Fruit fly (Drosophila melanogaster): ENCODE measurements around the gene CG11842.
A peak's percentile ranks its signal among the peaks of the same experiment; 100 is the strongest.

Gene CG11842

dm6 chr3R:29096009-29096443, 43.5 kb downstream of the CG11842 start (continued):
- no peak for TF ChIP-seq CG4318 (GFP tag; optimal IDR thresholded peaks at IDR 0.05)
- TF ChIP-seq CG34406 (GFP tag; optimal IDR thresholded peaks at IDR 0.05): peak; percentile 67
- peak; percentile 89 for TF ChIP-seq Sox102F (GFP tag; optimal IDR thresholded peaks at IDR 0.05)
- peak; percentile 59 for TF ChIP-seq CG11902 (GFP tag; optimal IDR thresholded peaks at IDR 0.05)
- peak; percentile 22 for TF ChIP-seq CG6854 (GFP tag; optimal IDR thresholded peaks at IDR 0.05)
- no peak for TF ChIP-seq vri (GFP tag; optimal IDR thresholded peaks at IDR 0.05)
- TF ChIP-seq dac (GFP tag; optimal IDR thresholded peaks at IDR 0.05): no peak
- TF ChIP-seq acj6 (GFP tag; optimal IDR thresholded peaks at IDR 0.05): no peak
- peak; percentile 66 for TF ChIP-seq CG8632 (GFP tag; optimal IDR thresholded peaks at IDR 0.05)
- TF ChIP-seq svp (GFP tag): peak; percentile 96
- peak in 1 of 2 experiments; percentile 88 for TF ChIP-seq ss (GFP tag; optimal IDR thresholded peaks at IDR 0.05)
- peak; percentile 51 for TF ChIP-seq Eip93F (GFP tag; optimal IDR thresholded peaks at IDR 0.05)
- peak; percentile 66 for TF ChIP-seq CG9139 (GFP tag; optimal IDR thresholded peaks at IDR 0.05)
- 0 out of 3 replicates have a peak, but pooled peaks have one; percentile 25 for TF ChIP-seq eg (GFP tag; IDR thresholded peaks at IDR 0.05)
- TF ChIP-seq CG6163 (GFP tag; IDR thresholded peaks at IDR 0.05): peak; percentile 91
- TF ChIP-seq CG16779 (tag; optimal IDR thresholded peaks at IDR 0.05): peak; percentile 53
- no peak for TF ChIP-seq CG6808 (GFP tag; optimal IDR thresholded peaks at IDR 0.05)
- peak; percentile 38 for TF ChIP-seq CG15336 (GFP tag; IDR thresholded peaks at IDR 0.05)
- peak; percentile 78 for TF ChIP-seq Sox14 (GFP tag; optimal IDR thresholded peaks at IDR 0.05)
- TF ChIP-seq esn (GFP tag; optimal IDR thresholded peaks at IDR 0.05): peak; percentile 92
- TF ChIP-seq CG1621 (tag; optimal IDR thresholded peaks at IDR 0.05): peak; percentile 72
- peak; percentile 78 for TF ChIP-seq CG3919 (GFP tag; optimal IDR thresholded peaks at IDR 0.05)
- peak; percentile 83 for TF ChIP-seq dsx (GFP tag; optimal IDR thresholded peaks at IDR 0.05; ENCODE audit: poor library complexity, severe bottlenecking)
- peak; percentile 90 for TF ChIP-seq topi (GFP tag; optimal IDR thresholded peaks at IDR 0.05)

DNA sequence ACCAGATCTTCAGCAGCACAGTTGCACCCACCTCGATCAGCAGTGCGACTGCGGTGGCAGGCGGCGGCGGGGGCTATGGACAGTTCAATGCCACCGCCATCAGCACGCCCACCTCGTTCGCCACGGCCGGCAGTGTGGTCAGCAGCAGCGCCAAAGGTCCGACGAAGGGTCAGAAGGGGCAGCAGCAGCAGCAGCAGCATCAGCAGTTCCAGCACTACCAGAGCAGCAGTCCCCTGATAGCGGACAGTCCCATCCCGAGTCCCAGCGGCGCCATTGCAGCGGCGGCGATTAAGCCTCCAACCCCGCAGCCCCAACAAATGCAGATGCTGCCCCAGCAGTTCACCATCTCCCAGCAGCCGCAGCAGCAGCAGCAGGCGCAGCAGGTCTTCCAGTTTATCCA, 45.5 kb downstream of the CG11842 start:
- TF ChIP-seq Ets21C (GFP tag; optimal IDR thresholded peaks at IDR 0.05) (no peak), Ets96B (tag; optimal IDR thresholded peaks at IDR 0.05) (no peak), CG7368 (GFP tag; optimal IDR thresholded peaks at IDR 0.05) (no peak)

DNA sequence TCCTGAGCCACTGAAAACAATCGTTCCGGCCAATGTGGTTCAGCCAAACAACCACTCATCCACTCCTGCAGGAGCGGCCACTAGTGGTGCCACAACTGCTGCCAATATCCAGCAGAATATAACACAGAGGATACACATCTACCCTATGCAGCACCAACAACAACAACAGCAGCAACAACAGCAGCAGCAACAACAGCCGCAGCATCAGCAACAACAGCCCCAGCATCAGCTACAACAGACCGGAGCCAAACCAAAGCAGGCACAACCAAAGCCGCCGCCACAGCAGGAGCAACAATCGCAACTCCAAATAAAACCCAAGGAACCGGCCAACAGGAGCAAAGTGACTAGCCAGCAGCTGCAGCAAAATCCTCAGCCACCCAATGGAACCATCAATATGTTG, 50.7 kb downstream of the CG11842 start:
- TF ChIP-seq CG11902 (GFP tag; optimal IDR thresholded peaks at IDR 0.05) (no peak), Sox14 (GFP tag; optimal IDR thresholded peaks at IDR 0.05) (no peak), fd85E (GFP tag; optimal IDR thresholded peaks at IDR 0.05) (no peak), OdsH (GFP tag; optimal IDR thresholded peaks at IDR 0.05) (no peak), salr (GFP tag; optimal IDR thresholded peaks at IDR 0.05) (no peak), CG10669 (GFP tag; optimal IDR thresholded peaks at IDR 0.05) (no peak), cyc (GFP tag; optimal IDR thresholded peaks at IDR 0.05) (no peak), Hr4 (GFP tag; optimal IDR thresholded peaks at IDR 0.05) (no peak), CG34406 (GFP tag; optimal IDR thresholded peaks at IDR 0.05) (no peak), CG3919 (GFP tag; optimal IDR thresholded peaks at IDR 0.05) (no peak), CG8119 (GFP tag; IDR thresholded peaks at IDR 0.05) (no peak), fd59A (GFP tag; optimal IDR thresholded peaks at IDR 0.05) (no peak), net (GFP tag; optimal IDR thresholded peaks at IDR 0.05) (no peak), Sox15 (GFP tag; optimal IDR thresholded peaks at IDR 0.05) (no peak), CG6276 (GFP tag; optimal IDR thresholded peaks at IDR 0.05) (no peak), eg (GFP tag; IDR thresholded peaks at IDR 0.05) (no peak), CG6854 (GFP tag; optimal IDR thresholded peaks at IDR 0.05) (no peak)

All from whole organism, prepupa.